Fruit fly (Drosophila melanogaster) whole organism, adult: ENCODE data around the gene Nmd3.

Experiments
- CG11617 ChIP-seq: fragments of 200-800 bp; sonication (Bioruptor generic); optimal IDR thresholded peaks from 2 replicates; lab custom pipeline; 2017; ENCODE audit warnings: mild to moderate bottlenecking, missing biosample characterization, missing genetic modification reagents, missing genetic modification characterization
- CG12768 ChIP-seq: fragments of 200-800 bp; sonication (Bioruptor generic); optimal IDR thresholded peaks from 2 replicates; lab custom pipeline; 2017; ENCODE audit warnings: missing biosample characterization, missing genetic modification characterization, mild to moderate bottlenecking, moderate library complexity, missing genetic modification reagents
- CG14711 ChIP-seq: fragments of 200-800 bp; sonication (Bioruptor generic); optimal IDR thresholded peaks from 2 replicates; lab custom pipeline; 2018; ENCODE audit warnings: missing biosample characterization, mild to moderate bottlenecking, missing genetic modification characterization, moderate library complexity
- CG1620 ChIP-seq: fragments of 200-800 bp; sonication (Bioruptor generic); optimal IDR thresholded peaks from 2 replicates; lab custom pipeline; 2016; ENCODE audit warnings: missing biosample characterization, missing genetic modification characterization
- CG33017 ChIP-seq: fragments of 200-800 bp; sonication (Bioruptor generic); optimal IDR thresholded peaks from 2 replicates; lab custom pipeline; 2018; ENCODE audit warnings: missing biosample characterization, mild to moderate bottlenecking, missing genetic modification characterization, moderate library complexity
- CG5204 ChIP-seq: fragments of 200-800 bp; sonication (Bioruptor generic); optimal IDR thresholded peaks from 2 replicates; lab custom pipeline; 2016; ENCODE audit warnings: missing biosample characterization, missing genetic modification characterization
- CG7045 ChIP-seq: fragments of 200-800 bp; sonication (Bioruptor generic); optimal IDR thresholded peaks from 2 replicates; lab custom pipeline; 2017; ENCODE audit warnings: missing biosample characterization, mild to moderate bottlenecking, missing genetic modification characterization
- CG7101 ChIP-seq: fragments of 200-800 bp; sonication (Bioruptor generic); optimal IDR thresholded peaks from 2 replicates; lab custom pipeline; 2018; ENCODE audit warnings: missing biosample characterization, mild to moderate bottlenecking, missing genetic modification characterization, moderate library complexity
- Clk ChIP-seq: fragments of 200-800 bp; sonication (Bioruptor generic); optimal IDR thresholded peaks from 2 replicates; lab custom pipeline; 2017; ENCODE audit warnings: missing biosample characterization, missing genetic modification characterization
- Crg-1 ChIP-seq: fragments of 200-800 bp; sonication (Bioruptor generic); optimal IDR thresholded peaks from 2 replicates; lab custom pipeline; 2016; ENCODE audit warnings: missing biosample characterization, missing genetic modification characterization
- Hr96 ChIP-seq: fragments of 200-800 bp; sonication (Bioruptor generic); optimal IDR thresholded peaks from 2 replicates; lab custom pipeline; 2016; ENCODE audit warnings: missing biosample characterization, missing genetic modification characterization
- Mnt ChIP-seq: fragments of 200-800 bp; sonication (Bioruptor generic); optimal IDR thresholded peaks from 2 replicates; lab custom pipeline; 2016; ENCODE audit warnings: missing biosample characterization, mild to moderate bottlenecking, missing genetic modification characterization
- bab1 ChIP-seq: fragments of 200-800 bp; sonication (Bioruptor generic); optimal IDR thresholded peaks from 3 replicates; lab custom pipeline; 2019; ENCODE audit warnings: missing biosample characterization, mild to moderate bottlenecking, missing genetic modification characterization, moderate library complexity
- cic ChIP-seq: fragments of 200-800 bp; sonication (Bioruptor generic); optimal IDR thresholded peaks from 2 replicates; lab custom pipeline; 2017; ENCODE audit warnings: missing biosample characterization, mild to moderate bottlenecking, missing genetic modification characterization, moderate library complexity
- cnc ChIP-seq, 2 experiments: fragments of >200 bp; optimal IDR thresholded peaks; 2 replicates each; lab custom pipeline; 2017
- kay ChIP-seq: fragments of 200-800 bp; sonication (Bioruptor generic); peaks from one replicate; lab custom pipeline; 2016; ENCODE audit warnings: missing biosample characterization, missing genetic modification characterization, borderline replicate concordance
- ovo ChIP-seq: fragments of 200-800 bp; sonication (Bioruptor generic); optimal IDR thresholded peaks from 2 replicates; lab custom pipeline; 2016; ENCODE audit warnings: missing biosample characterization, missing genetic modification characterization
- pad ChIP-seq: fragments of 200-800 bp; sonication (Bioruptor generic); optimal IDR thresholded peaks from 3 replicates; lab custom pipeline; 2017; ENCODE audit warnings: missing biosample characterization, missing genetic modification characterization, mild to moderate bottlenecking, moderate library complexity, missing genetic modification reagents
- tj ChIP-seq: fragments of 200-800 bp; sonication (Bioruptor generic); optimal IDR thresholded peaks from 3 replicates; lab custom pipeline; 2017; ENCODE audit warnings: missing biosample characterization, mild to moderate bottlenecking, missing genetic modification characterization, moderate library complexity
- toe ChIP-seq: fragments of 200-800 bp; sonication (Bioruptor generic); optimal IDR thresholded peaks from 2 replicates; lab custom pipeline; 2016; ENCODE audit warnings: missing biosample characterization, missing genetic modification characterization

Gene Nmd3

DNA sequence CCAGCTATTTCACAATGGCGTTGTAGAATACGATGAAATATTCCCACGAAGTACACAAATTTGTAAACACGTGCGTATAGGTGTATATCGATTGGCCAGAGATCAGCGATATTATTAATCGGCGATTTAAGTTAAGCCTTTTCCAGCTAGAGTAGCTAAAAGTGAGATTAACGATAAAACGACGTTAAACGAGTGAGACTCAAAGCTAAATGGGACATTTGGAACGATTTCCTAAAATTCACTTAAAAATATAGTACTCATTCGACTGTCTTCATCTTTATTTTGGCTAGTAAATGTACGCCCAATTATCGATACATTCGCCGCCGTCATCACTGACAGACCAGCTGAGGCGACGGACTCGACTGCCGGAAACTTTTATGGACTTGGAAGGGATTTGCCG is at the start of gene Nmd3, which contains the start of gene CG17776:
TSS of gene Nmd3 (minus strand) at position 106 of the 400 bp plus-strand sequence.
TSS of gene CG17776 (plus strand) at position 163 of the 400 bp plus-strand sequence.
- peak; percentile 45 for TF ChIP-seq bab1 (GFP tag; lab: Kevin White, UChicago)
- no peak for TF ChIP-seq CG12768
- TF ChIP-seq CG14711 (tag; lab: Kevin White, UChicago) = no peak
- no peak for TF ChIP-seq Clk
- TF ChIP-seq CG7045 (GFP tag; lab: Kevin White, UChicago) = no peak
- peak; percentile 99 for TF ChIP-seq Mnt
- TF ChIP-seq cic (GFP tag; lab: Kevin White, UChicago) = peak; percentile 13
- no peak for TF ChIP-seq CG33017 (tag; lab: Kevin White, UChicago)
- no peak for TF ChIP-seq Crg-1 (GFP tag; lab: Kevin White, UChicago)
- no peak for TF ChIP-seq ovo (GFP tag; lab: Kevin White, UChicago)
- TF ChIP-seq kay (GFP tag; lab: Kevin White, UChicago) = no peak
- peak; percentile 10 for TF ChIP-seq tj
- peak; percentile 24 for TF ChIP-seq CG7101 (tag; lab: Kevin White, UChicago)
- TF ChIP-seq CG11617 = peak; percentile 5

DNA sequence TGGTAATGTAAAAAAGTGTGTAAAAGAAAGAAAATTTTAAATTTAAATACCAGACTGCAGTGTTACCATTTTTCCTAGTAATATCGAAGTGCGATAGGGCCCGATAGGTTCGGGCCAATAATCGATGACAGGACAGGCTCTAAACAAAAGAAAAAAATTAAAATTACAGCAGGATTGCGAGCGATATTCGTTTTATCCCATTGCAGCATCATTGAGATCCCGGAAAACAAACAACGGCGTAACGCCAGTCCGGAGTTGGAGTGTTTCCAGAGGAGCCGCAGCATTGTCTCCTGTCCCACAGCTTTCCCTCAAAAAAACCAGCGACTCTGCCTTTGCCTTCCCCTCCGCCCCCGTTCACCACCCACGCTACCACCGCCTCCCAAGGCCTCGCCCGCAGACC is 40.7 kb upstream of the Nmd3 start, which contains the start of gene pcx:
TSS of gene pcx (plus strand) at position 159 of the 400 bp plus-strand sequence.
- TF ChIP-seq cic (GFP tag; lab: Kevin White, UChicago) (no peak), bab1 (GFP tag; lab: Kevin White, UChicago) (no peak), CG1620 (no peak), Mnt (no peak), CG33017 (tag; lab: Kevin White, UChicago) (no peak), cnc (optimal IDR thresholded peaks at IDR 0.05; lab: Kevin White, UChicago) (no peak), pad (GFP tag; lab: Kevin White, UChicago) (no peak), CG5204 (no peak), tj (no peak)

DNA sequence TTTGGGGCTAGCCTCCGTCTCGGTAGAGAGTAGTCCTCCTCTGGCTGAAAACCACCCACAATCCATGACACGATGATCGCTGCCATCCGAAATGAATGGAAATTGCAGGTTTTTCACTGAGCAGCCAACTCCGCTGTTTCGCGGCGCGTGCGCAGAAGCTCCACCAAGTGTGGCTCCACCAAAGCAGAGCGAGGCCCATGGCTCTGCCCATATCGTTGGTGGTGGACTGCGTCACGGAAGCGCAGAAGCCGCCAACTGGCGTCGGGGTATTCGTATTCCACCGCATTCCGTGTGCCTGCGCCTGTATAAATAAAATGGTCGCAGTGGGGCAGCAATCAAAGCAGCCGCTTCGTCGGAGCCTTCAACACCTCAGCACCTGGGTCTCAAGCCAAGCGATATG is 39.0 kb upstream of the Nmd3 start, which contains the start of gene CG14052:
TSS of gene CG14052 (plus strand) at position 301 of the 400 bp plus-strand sequence.
- TF ChIP-seq tj (no peak), pad (GFP tag; lab: Kevin White, UChicago) (no peak)

DNA sequence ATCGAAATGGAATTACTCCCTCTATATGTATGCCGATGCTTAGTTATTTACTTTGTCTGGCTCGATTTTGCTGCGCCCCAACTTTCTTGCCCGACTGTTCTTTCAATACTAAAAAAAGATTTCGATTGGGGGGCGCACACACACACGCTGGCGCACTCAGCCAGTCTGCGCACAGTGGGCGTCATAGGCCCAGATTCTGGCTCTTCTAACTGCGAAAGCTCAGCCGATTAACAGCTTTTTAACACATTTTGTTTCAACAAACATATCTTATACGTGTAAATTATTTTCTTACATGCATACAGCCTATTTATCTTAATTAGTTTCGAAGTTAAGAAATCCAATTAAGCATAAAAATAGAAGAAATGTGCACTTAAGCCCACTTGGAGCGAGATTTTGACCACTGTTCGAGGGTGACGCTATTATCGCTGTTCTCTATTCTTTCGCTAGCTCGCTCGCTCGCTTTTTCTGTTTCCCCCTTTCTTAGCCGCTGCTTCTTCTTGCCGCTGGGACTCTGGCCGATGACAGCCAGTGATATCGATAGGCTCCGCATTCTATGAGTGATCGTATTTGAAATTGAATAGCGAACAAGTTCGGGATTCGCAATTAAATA is 37.8 kb upstream of the Nmd3 start, which contains the start of gene Vinc:
TSS of gene Vinc (minus strand) at position 387 of the 610 bp plus-strand sequence.
- TF ChIP-seq tj (peak; percentile 86), kay (GFP tag; lab: Kevin White, UChicago) (no peak), CG33017 (tag; lab: Kevin White, UChicago) (peak; percentile 74), CG7101 (tag; lab: Kevin White, UChicago) (peak; percentile 92), Hr96 (GFP tag; lab: Kevin White, UChicago) (peak; percentile 96), CG12768 (peak; percentile 89), CG7045 (GFP tag; lab: Kevin White, UChicago) (peak; percentile 84), Clk (peak; percentile 81), Mnt (peak; percentile 87), CG1620 (peak; percentile 96), CG11617 (peak; percentile 91), CG14711 (tag; lab: Kevin White, UChicago) (peak; percentile 89), toe (GFP tag; lab: Kevin White, UChicago) (peak; percentile 90), Crg-1 (GFP tag; lab: Kevin White, UChicago) (peak; percentile 74), cnc (optimal IDR thresholded peaks at IDR 0.05; lab: Kevin White, UChicago) (no peak), CG5204 (no peak), cic (GFP tag; lab: Kevin White, UChicago) (peak; percentile 82), pad (GFP tag; lab: Kevin White, UChicago) (peak; percentile 92), ovo (GFP tag; lab: Kevin White, UChicago) (peak; percentile 41), bab1 (GFP tag; lab: Kevin White, UChicago) (peak; percentile 97)

DNA sequence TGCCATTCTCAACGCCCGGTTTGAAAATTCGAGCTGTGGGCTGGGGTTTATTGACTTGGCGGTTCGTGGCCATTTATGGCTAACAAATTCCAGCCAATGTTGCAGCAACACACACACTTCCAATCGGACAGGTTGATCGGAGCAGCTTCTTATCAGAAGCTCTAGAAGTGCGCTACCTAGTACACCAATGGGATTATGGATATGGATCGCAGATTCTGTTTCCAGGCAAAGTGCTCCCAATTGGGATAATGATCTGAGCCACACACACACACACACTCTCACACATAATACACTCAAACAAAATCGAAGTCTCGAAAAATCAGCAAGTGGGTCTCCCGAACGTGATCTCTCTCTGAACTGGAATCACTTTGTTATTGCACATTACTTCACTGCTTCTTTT is 37.1 kb upstream of the Nmd3 start:
- TF ChIP-seq CG14711 (tag; lab: Kevin White, UChicago) = no peak
- TF ChIP-seq Hr96 (GFP tag; lab: Kevin White, UChicago) = no peak
- TF ChIP-seq CG7101 (tag; lab: Kevin White, UChicago) = no peak
- TF ChIP-seq CG7045 (GFP tag; lab: Kevin White, UChicago) = no peak
- TF ChIP-seq CG5204 = no peak

DNA sequence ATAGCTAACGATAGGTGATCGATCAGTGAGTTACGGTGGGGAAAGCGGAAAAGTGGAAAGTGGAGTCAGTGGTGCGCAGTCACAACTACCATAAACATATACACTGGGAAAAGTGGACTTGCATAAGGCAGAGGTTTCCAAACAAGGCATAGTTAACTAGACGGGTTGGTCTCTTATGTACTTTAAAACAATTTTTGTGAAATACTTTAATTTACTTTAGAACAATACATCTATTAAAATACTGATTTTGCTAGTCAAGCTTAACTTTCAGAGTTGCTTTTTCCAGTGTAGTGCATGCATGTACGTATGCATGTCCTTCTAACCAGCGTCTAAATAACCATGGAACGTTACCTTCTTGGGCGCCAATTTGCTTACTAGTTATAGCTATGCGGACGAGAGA is 35.4 kb upstream of the Nmd3 start:
- TF ChIP-seq pad (GFP tag; lab: Kevin White, UChicago) = no peak
- TF ChIP-seq Hr96 (GFP tag; lab: Kevin White, UChicago) = no peak
- no peak for TF ChIP-seq CG12768
- TF ChIP-seq CG7101 (tag; lab: Kevin White, UChicago) = no peak
- no peak for TF ChIP-seq kay (GFP tag; lab: Kevin White, UChicago)
- no peak for TF ChIP-seq Mnt
- TF ChIP-seq CG14711 (tag; lab: Kevin White, UChicago) = no peak
- no peak for TF ChIP-seq CG11617
- TF ChIP-seq bab1 (GFP tag; lab: Kevin White, UChicago) = no peak
- no peak for TF ChIP-seq cnc (optimal IDR thresholded peaks at IDR 0.05; lab: Kevin White, UChicago)
- no peak for TF ChIP-seq toe (GFP tag; lab: Kevin White, UChicago)
- no peak for TF ChIP-seq Crg-1 (GFP tag; lab: Kevin White, UChicago)
- TF ChIP-seq CG5204 = no peak
- TF ChIP-seq CG7045 (GFP tag; lab: Kevin White, UChicago) = no peak
- TF ChIP-seq cic (GFP tag; lab: Kevin White, UChicago) = no peak
- no peak for TF ChIP-seq CG33017 (tag; lab: Kevin White, UChicago)
- no peak for TF ChIP-seq Clk
- no peak for TF ChIP-seq ovo (GFP tag; lab: Kevin White, UChicago)
- TF ChIP-seq CG1620 = no peak
- no peak for TF ChIP-seq tj
